Worm (Caenorhabditis elegans): ENCODE results near the gene F47H4.2.

F47H4.2 gene

ce11 chrV:17377140-17377539, 24.0 kb downstream of the F47H4.2 start, which contains the start of gene fbxb-7:
fbxb-7 (plus strand) TSS chrV:17377406.
- no peak for TF ChIP-seq unc-62 (GFP tag; optimal IDR thresholded peaks at IDR 0.05)

DNA sequence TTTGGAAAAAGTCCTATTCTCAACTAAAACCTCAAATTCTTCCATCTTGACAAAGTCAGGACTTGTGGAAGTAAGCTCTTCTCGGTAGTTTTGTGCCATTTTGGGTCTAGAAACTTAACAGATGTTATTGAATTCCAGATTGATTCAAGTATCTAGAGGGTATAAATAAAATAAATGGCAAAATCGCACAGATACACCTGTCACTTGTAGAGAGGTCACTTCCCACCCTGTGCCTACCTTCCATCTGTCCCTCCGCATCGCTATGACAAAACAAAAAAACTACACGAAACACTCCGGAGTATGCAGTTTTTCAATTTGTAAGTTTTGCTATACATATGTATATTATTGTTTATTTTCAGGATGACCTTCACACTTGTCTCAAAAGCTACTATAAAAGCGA, 26.8 kb downstream of the F47H4.2 start, which contains the start of gene Y20C6A.4:
Y20C6A.4 (plus strand) TSS at position 301 of the 400 bp plus-strand sequence.
- no peak for TF ChIP-seq unc-62 (GFP tag; optimal IDR thresholded peaks at IDR 0.05)

- TF ChIP-seq unc-62 (GFP tag; optimal IDR thresholded peaks at IDR 0.05): no peak
Observed at ce11 chrV:17395374-17395773, 42.3 kb downstream of the F47H4.2 start, which contains the start of gene srh-120. srh-120 (plus strand) TSS chrV:17395674.
